Fruit fly (Drosophila melanogaster): ENCODE measurements around the gene Arp3.

DNA sequence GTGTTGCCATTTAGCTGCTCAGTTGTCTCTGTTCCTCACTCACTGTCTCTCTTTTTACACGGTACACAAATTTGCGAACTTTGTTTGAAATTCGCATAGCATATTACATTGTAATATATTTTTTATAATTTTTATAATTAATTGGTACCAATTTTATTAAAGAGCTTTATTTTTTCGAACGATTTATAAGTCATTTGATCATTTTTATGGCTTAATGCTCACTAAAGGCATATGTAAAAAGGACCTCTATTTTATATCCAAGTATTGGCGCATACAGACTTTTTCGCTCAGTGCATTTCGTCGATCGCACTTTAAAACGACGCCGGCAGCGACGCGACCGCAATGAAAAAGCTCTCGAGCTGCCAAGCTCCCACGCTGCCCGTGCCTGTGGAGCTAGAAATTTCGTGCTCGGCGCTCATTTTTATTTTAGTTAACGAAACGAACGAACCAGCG is 19.6 kb downstream of the Arp3 start:
- TF ChIP-seq psq (optimal IDR thresholded peaks at IDR 0.05) (no peak), Sin3A (optimal IDR thresholded peaks at IDR 0.05) (no peak)
